Worm (Caenorhabditis elegans) whole organism, L4/young adult: ENCODE measurements around the gene F52H2.1.

ENCODE experiments used
- W03F9.2 ChIP-seq: fragments of 150-350 bp; optimal IDR thresholded peaks from 2 replicates; lab custom pipeline; 2014; ENCODE audit warnings: missing biosample characterization, missing genetic modification characterization
- dao-5 ChIP-seq: sonication (generic microtip); optimal IDR thresholded peaks from 2 replicates; lab custom pipeline; 2016; ENCODE audit warnings: missing genotype, missing genetic modification characterization, moderate library complexity, missing compliant biosample characterization
- him-1 ChIP-seq: sonication (generic microtip); optimal IDR thresholded peaks from 2 replicates; lab custom pipeline; 2016; ENCODE audit warnings: missing genotype, missing genetic modification reagents, missing genetic modification characterization, missing compliant biosample characterization

DNA sequence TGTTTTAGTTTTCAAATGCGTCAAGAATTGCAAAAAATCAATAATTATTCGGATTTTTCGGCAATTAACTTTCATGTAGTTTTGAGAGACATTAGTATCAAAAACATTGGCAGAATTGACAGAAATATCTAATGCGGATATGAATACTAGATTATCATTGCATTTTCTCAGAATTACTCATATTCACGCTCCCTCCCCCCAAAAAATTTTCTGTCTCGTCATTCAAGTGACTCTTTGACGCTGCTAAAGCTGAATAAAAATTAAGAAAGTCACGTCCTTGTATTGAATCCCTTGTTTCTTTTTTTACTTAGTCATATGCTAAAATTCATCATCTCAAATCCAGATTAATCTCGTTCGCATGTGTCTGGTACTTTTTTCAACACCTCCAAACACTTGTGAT is 23.7 kb downstream of the F52H2.1 start:
- no peak for TF ChIP-seq him-1
- TF ChIP-seq dao-5 (tag; lab: Kevin White, UChicago), result no peak
- TF ChIP-seq W03F9.2 (tag; lab: Kevin White, UChicago), result no peak
